Worm (Caenorhabditis elegans) whole organism, L2 larva: ENCODE results near the gene Y17G7B.12.

ENCODE experiments used
- blmp-1 ChIP-seq: sonication (generic microtip); optimal IDR thresholded peaks from 2 replicates; lab custom pipeline; 2017; ENCODE audit warnings: missing genetic modification characterization, mild to moderate bottlenecking, missing compliant biosample characterization, antibody characterized with exemption, moderate library complexity; ENCODE audit not compliant: insufficient read depth
- dmd-4 ChIP-seq: sonication (generic microtip); optimal IDR thresholded peaks from 2 replicates; lab custom pipeline; 2017; ENCODE audit warnings: missing biosample characterization, missing genetic modification characterization
- elt-3 ChIP-seq: sonication (generic microtip); optimal IDR thresholded peaks from 2 replicates; lab custom pipeline; 2017; ENCODE audit warnings: missing biosample characterization, missing genetic modification characterization
- lsy-2 ChIP-seq, 2 experiments: fragments of 150-350 bp in 1 of 2; sonication (generic microtip) in 1 of 2; optimal IDR thresholded peaks; 2 replicates each; lab custom pipeline; 2014 to 2017; ENCODE audit warnings: missing biosample characterization in 2 of 2, missing genetic modification characterization in 2 of 2
- skn-1 ChIP-seq: sonication (generic microtip); optimal IDR thresholded peaks from 2 replicates; lab custom pipeline; 2017; ENCODE audit warnings: missing biosample characterization, missing genetic modification characterization

ce11 chrII:12052136-12052535 lies 28.5 kb downstream of the Y17G7B.12 start:
- TF ChIP-seq skn-1 (no peak), dmd-4 (no peak), lsy-2 (tag; optimal IDR thresholded peaks at IDR 0.05; lab: Kevin White, UChicago) (no peak), elt-3 (tag; lab: Kevin White, UChicago) (no peak), blmp-1 (tag; lab: Kevin White, UChicago) (no peak)
